Fruit fly (Drosophila melanogaster) whole organism, embryonic: ENCODE data around the gene Cpr67Fa2.
A peak's percentile ranks its signal among the peaks of the same experiment; 100 is the strongest.

ENCODE experiments used
- ATbp ChIP-seq: fragments of 200-800 bp; sonication (Bioruptor generic); optimal IDR thresholded peaks from 2 replicates; lab custom pipeline; 2017; ENCODE audit warnings: missing biosample characterization, mild to moderate bottlenecking, missing genetic modification characterization, missing genetic modification reagents
- CG10543 ChIP-seq: fragments of 200-800 bp; sonication (Bioruptor generic); optimal IDR thresholded peaks from 3 replicates; lab custom pipeline; 2017; ENCODE audit warnings: missing biosample characterization, mild to moderate bottlenecking, missing genetic modification characterization, moderate library complexity
- CG13123 ChIP-seq: fragments of 200-800 bp; sonication (Bioruptor generic); optimal IDR thresholded peaks from 2 replicates; lab custom pipeline; 2016; ENCODE audit warnings: missing biosample characterization, missing genetic modification characterization
- CG13894 ChIP-seq: fragments of 200-800 bp; sonication (Bioruptor generic); optimal IDR thresholded peaks from 3 replicates; lab custom pipeline; 2018; ENCODE audit warnings: missing biosample characterization, mild to moderate bottlenecking, missing genetic modification characterization, moderate library complexity
- CG15514 ChIP-seq: fragments of 200-800 bp; sonication (Bioruptor generic); optimal IDR thresholded peaks from 3 replicates; lab custom pipeline; 2017; ENCODE audit warnings: missing biosample characterization, missing genetic modification characterization, mild to moderate bottlenecking, moderate library complexity, missing genetic modification reagents
- CG15696 ChIP-seq: fragments of 200-800 bp; sonication (Bioruptor generic); optimal IDR thresholded peaks from 2 replicates; lab custom pipeline; 2019; ENCODE audit warnings: missing biosample characterization, mild to moderate bottlenecking, missing genetic modification characterization, moderate library complexity
- CG17612 ChIP-seq: fragments of 200-800 bp; sonication (Bioruptor generic); IDR thresholded peaks from 2 replicates; pipeline ENCODE4 v1.3.6; 2022; ENCODE audit warnings: missing biosample characterization, missing genetic modification characterization
- CG2199 ChIP-seq: fragments of 200-800 bp; sonication (Bioruptor generic); IDR thresholded peaks from 3 replicates; pipeline ENCODE4 v1.3.6; 2022; ENCODE audit warnings: missing biosample characterization, missing genetic modification characterization
- CG2202 ChIP-seq: fragments of 200-800 bp; sonication (Bioruptor generic); optimal IDR thresholded peaks from 2 replicates; lab custom pipeline; 2018; ENCODE audit warnings: missing biosample characterization, mild to moderate bottlenecking, missing genetic modification characterization
- CG32532 ChIP-seq: fragments of 200-800 bp; sonication (Bioruptor generic); IDR thresholded peaks from 2 replicates; pipeline ENCODE4 v1.3.6; 2022; ENCODE audit warnings: missing biosample characterization, missing genetic modification characterization
- CG32767 ChIP-seq: fragments of 200-800 bp; sonication (Bioruptor generic); IDR thresholded peaks from 2 replicates; pipeline ENCODE4 v1.3.6; 2022; ENCODE audit warnings: missing biosample characterization, missing genetic modification characterization
- CG32772 ChIP-seq: fragments of 200-800 bp; sonication (Bioruptor generic); IDR thresholded peaks from 2 replicates; pipeline ENCODE4 v1.3.6; 2022; ENCODE audit warnings: missing biosample characterization, missing genetic modification characterization
- CG4328 ChIP-seq: fragments of 200-800 bp; sonication (Bioruptor generic); optimal IDR thresholded peaks from 3 replicates; lab custom pipeline; 2017; ENCODE audit warnings: missing biosample characterization, missing genetic modification reagents, missing genetic modification characterization
- CG6683 ChIP-seq: fragments of 200-800 bp; sonication (Bioruptor generic); optimal IDR thresholded peaks from 2 replicates; lab custom pipeline; 2017; ENCODE audit warnings: missing biosample characterization, mild to moderate bottlenecking, missing genetic modification characterization, missing genetic modification reagents
- CG7357 ChIP-seq: fragments of 200-800 bp; sonication (Bioruptor generic); IDR thresholded peaks from 3 replicates; pipeline ENCODE4 v1.3.6; 2022; ENCODE audit warnings: missing biosample characterization, missing genetic modification characterization
- CG7963 ChIP-seq: fragments of 200-800 bp; sonication (Bioruptor generic); IDR thresholded peaks from 3 replicates; pipeline ENCODE4 v1.3.6; 2022; ENCODE audit warnings: missing biosample characterization, missing genetic modification characterization; ENCODE audit not compliant: partially characterized antibody
- Dp ChIP-seq: fragments of 200-800 bp; sonication (Bioruptor generic); optimal IDR thresholded peaks from 2 replicates; lab custom pipeline; 2018; ENCODE audit warnings: missing biosample characterization, mild to moderate bottlenecking, missing genetic modification characterization, moderate library complexity
- H15 ChIP-seq: fragments of 200-800 bp; sonication (Bioruptor generic); IDR thresholded peaks from 3 replicates; pipeline ENCODE4 v1.3.6; 2022; ENCODE audit warnings: missing biosample characterization, missing genetic modification characterization
- HHEX ChIP-seq: fragments of 200-800 bp; sonication (Bioruptor generic); optimal IDR thresholded peaks from 3 replicates; lab custom pipeline; 2017; ENCODE audit warnings: missing biosample characterization, mild to moderate bottlenecking, missing genetic modification characterization, missing genetic modification reagents
- HmgZ ChIP-seq: fragments of 200-800 bp; sonication (Bioruptor generic); optimal IDR thresholded peaks from 2 replicates; lab custom pipeline; 2018; ENCODE audit warnings: missing biosample characterization, mild to moderate bottlenecking, missing genetic modification characterization
- Hsf ChIP-seq: fragments of 200-800 bp; sonication (Bioruptor generic); optimal IDR thresholded peaks from 3 replicates; lab custom pipeline; 2016; ENCODE audit warnings: missing biosample characterization, missing genetic modification characterization
- Lim3 ChIP-seq: fragments of 200-800 bp; sonication (Bioruptor generic); IDR thresholded peaks from 2 replicates; pipeline ENCODE4 v1.3.6; 2022; ENCODE audit warnings: missing biosample characterization, missing genetic modification characterization
- MBD-R2 ChIP-seq: fragments of 200-800 bp; sonication (Bioruptor generic); IDR thresholded peaks from 2 replicates; pipeline ENCODE4 v1.3.6; 2022; ENCODE audit warnings: missing biosample characterization, missing genetic modification characterization
- Oli ChIP-seq: fragments of 200-800 bp; sonication (Bioruptor generic); optimal IDR thresholded peaks from 2 replicates; lab custom pipeline; 2018; ENCODE audit warnings: missing biosample characterization, mild to moderate bottlenecking, missing genetic modification characterization, moderate library complexity
- Poxn ChIP-seq: fragments of 200-800 bp; sonication (Bioruptor generic); IDR thresholded peaks from 2 replicates; pipeline ENCODE4 v1.3.6; 2022; ENCODE audit warnings: missing biosample characterization, missing genetic modification characterization
- Rfx ChIP-seq: fragments of 200-800 bp; sonication (Bioruptor generic); IDR thresholded peaks from 2 replicates; pipeline ENCODE4 v1.3.6; 2022; ENCODE audit warnings: missing biosample characterization, missing genetic modification characterization
- Sox100B ChIP-seq: fragments of 200-800 bp; sonication (Bioruptor generic); optimal IDR thresholded peaks from 3 replicates; lab custom pipeline; 2018; ENCODE audit warnings: missing biosample characterization, mild to moderate bottlenecking, missing genetic modification characterization
- bcd ChIP-seq: fragments of 200-800 bp; sonication (Bioruptor generic); optimal IDR thresholded peaks from 2 replicates; lab custom pipeline; 2017; ENCODE audit warnings: missing biosample characterization, mild to moderate bottlenecking, missing genetic modification characterization
- caup ChIP-seq: fragments of 200-800 bp; sonication (Bioruptor generic); optimal IDR thresholded peaks from 3 replicates; lab custom pipeline; 2017; ENCODE audit warnings: missing biosample characterization, mild to moderate bottlenecking, missing genetic modification characterization, moderate library complexity; ENCODE audit not compliant: severe bottlenecking
- crc ChIP-seq: fragments of 200-800 bp; sonication (Bioruptor generic); optimal IDR thresholded peaks from 2 replicates; lab custom pipeline; 2016; ENCODE audit warnings: missing biosample characterization, missing genetic modification characterization
- dimm ChIP-seq: fragments of 200-800 bp; sonication (Bioruptor generic); IDR thresholded peaks from 2 replicates; pipeline ENCODE4 v1.3.6; 2022; ENCODE audit warnings: missing biosample characterization, missing genetic modification characterization
- disco-r ChIP-seq: fragments of 200-800 bp; sonication (Bioruptor generic); optimal IDR thresholded peaks from 2 replicates; lab custom pipeline; 2016; ENCODE audit warnings: missing biosample characterization, missing genetic modification characterization
- eyg ChIP-seq: fragments of 200-800 bp; sonication (Bioruptor generic); optimal IDR thresholded peaks from 3 replicates; lab custom pipeline; 2016; ENCODE audit warnings: missing biosample characterization, missing genetic modification characterization
- fru ChIP-seq: fragments of >200 bp; optimal IDR thresholded peaks from 2 replicates; lab custom pipeline; 2017
- gcm ChIP-seq: fragments of 200-800 bp; sonication (Bioruptor generic); optimal IDR thresholded peaks from 2 replicates; lab custom pipeline; 2019; ENCODE audit warnings: missing biosample characterization, mild to moderate bottlenecking, missing genetic modification characterization, moderate library complexity
- grau ChIP-seq: fragments of 200-800 bp; optimal IDR thresholded peaks from 3 replicates; lab custom pipeline; 2019; ENCODE audit warnings: missing biosample characterization, mild to moderate bottlenecking, missing genetic modification characterization, moderate library complexity
- grn ChIP-seq: fragments of 200-800 bp; sonication (Bioruptor generic); optimal IDR thresholded peaks from 3 replicates; lab custom pipeline; 2017; ENCODE audit warnings: missing biosample characterization, missing genetic modification characterization
- jigr1 ChIP-seq: fragments of 200-800 bp; sonication (Bioruptor generic); IDR thresholded peaks from 3 replicates; pipeline ENCODE4 v1.3.6; 2022; ENCODE audit warnings: missing biosample characterization, missing genetic modification characterization
- klu ChIP-seq: fragments of 200-800 bp; sonication (Bioruptor generic); IDR thresholded peaks from 2 replicates; pipeline ENCODE4 v1.3.6; 2022; ENCODE audit warnings: missing biosample characterization, missing genetic modification characterization
- lola ChIP-seq, 3 experiments: fragments of >200 bp in 2 of 3; fragments of 200-800 bp in 1 of 3; sonication (Bioruptor generic) in 1 of 3; optimal IDR thresholded peaks; 2 replicates each; lab custom pipeline; 2017 to 2019; ENCODE audit warnings: missing biosample characterization in 3 of 3, missing genetic modification characterization in 3 of 3, mild to moderate bottlenecking in 1 of 3, moderate library complexity in 1 of 3
- lov ChIP-seq, 2 experiments: fragments of 200-800 bp in 1 of 2; fragments of >200 bp in 1 of 2; sonication (Bioruptor generic) in 1 of 2; IDR thresholded peaks in 1 of 2; optimal IDR thresholded peaks in 1 of 2; 2 replicates in 1 of 2; 3 replicates in 1 of 2; pipeline versions ENCODE4 v1.3.6 to Lab custom; 2017 to 2022; ENCODE audit warnings: missing biosample characterization in 1 of 2, missing genetic modification characterization in 1 of 2
- luna ChIP-seq: fragments of 200-800 bp; sonication (Bioruptor generic); optimal IDR thresholded peaks from 2 replicates; lab custom pipeline; 2016; ENCODE audit warnings: missing biosample characterization, missing genetic modification characterization
- onecut ChIP-seq: fragments of 200-800 bp; sonication (Bioruptor generic); IDR thresholded peaks from 2 replicates; pipeline ENCODE4 v1.3.6; 2022; ENCODE audit warnings: missing biosample characterization, missing genetic modification characterization
- psq ChIP-seq: fragments of 200-800 bp; sonication (Bioruptor generic); optimal IDR thresholded peaks from 2 replicates; lab custom pipeline; 2017; ENCODE audit warnings: missing biosample characterization, missing genetic modification characterization
- rib ChIP-seq: fragments of 200-800 bp; sonication (Bioruptor generic); IDR thresholded peaks from 2 replicates; pipeline ENCODE4 v1.3.6; 2022; ENCODE audit warnings: missing biosample characterization, missing genetic modification characterization
- so ChIP-seq: fragments of 200-800 bp; sonication (Bioruptor generic); IDR thresholded peaks from 3 replicates; pipeline ENCODE4 v1.3.6; 2022; ENCODE audit warnings: missing biosample characterization, missing genetic modification characterization
- stc ChIP-seq: fragments of 200-800 bp; sonication (Bioruptor generic); IDR thresholded peaks from 2 replicates; pipeline ENCODE4 v1.3.6; 2022; ENCODE audit warnings: missing biosample characterization, missing genetic modification characterization
- tio ChIP-seq: fragments of 200-800 bp; sonication (Bioruptor generic); optimal IDR thresholded peaks from 2 replicates; lab custom pipeline; 2017; ENCODE audit warnings: missing biosample characterization, missing genetic modification characterization, inconsistent platforms
- tna ChIP-seq: fragments of 200-800 bp; sonication (Bioruptor generic); IDR thresholded peaks from 2 replicates; pipeline ENCODE4 v1.3.6; 2022; ENCODE audit warnings: missing biosample characterization, missing genetic modification characterization; ENCODE audit not compliant: partially characterized antibody
- wor ChIP-seq: fragments of 200-800 bp; sonication (Bioruptor generic); IDR thresholded peaks from 2 replicates; pipeline ENCODE4 v1.3.6; 2022; ENCODE audit warnings: missing biosample characterization, missing genetic modification characterization

Cpr67Fa2 gene

DNA sequence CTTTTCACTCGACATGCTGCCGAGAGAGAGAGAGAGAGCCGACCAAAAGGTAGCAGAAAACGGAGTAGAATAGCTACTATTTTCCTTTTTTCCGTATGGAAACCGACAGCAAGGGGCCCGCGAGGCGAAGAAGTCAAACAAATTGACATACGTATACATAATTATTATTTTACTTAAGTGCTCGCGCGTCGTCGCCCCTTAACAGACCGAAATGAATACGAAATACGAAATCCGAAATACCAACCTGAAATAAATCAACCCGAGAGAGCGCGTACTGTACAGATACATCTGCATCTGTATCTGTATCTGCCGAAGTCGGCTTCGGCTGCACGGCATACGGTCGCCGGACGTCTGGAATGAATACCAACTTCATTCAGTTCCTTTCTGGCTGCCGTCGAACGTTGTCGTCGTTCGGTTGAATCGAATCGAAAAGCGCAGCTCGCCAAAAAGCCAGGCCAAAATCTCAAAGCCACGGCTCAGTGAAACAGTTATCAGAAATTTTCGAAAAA lies 33.9 kb upstream of the Cpr67Fa2 start (continued):
- TF ChIP-seq H15 (GFP tag; lab: Robert Waterston, UW) (no peak), onecut (GFP tag; lab: Robert Waterston, UW) (peak; percentile 49; the same call in 1 of the 2 replicates), CG6683 (no peak), tna (GFP tag; lab: Robert Waterston, UW) (peak; percentile 82), Rfx (GFP tag; lab: Robert Waterston, UW) (peak; percentile 63; the same call in 1 of the 2 replicates), disco-r (no peak), stc (GFP tag; lab: Robert Waterston, UW) (0 out of 2 replicates have a peak, but pooled peaks have one; percentile 38), CG32772 (0 out of 2 replicates have a peak, but pooled peaks have one; percentile 14), gcm (no peak), CG7357 (GFP tag; lab: Robert Waterston, UW) (no peak), crc (GFP tag; lab: Kevin White, UChicago) (no peak), CG13894 (tag; lab: Kevin White, UChicago) (peak; percentile 83), HmgZ (tag; lab: Kevin White, UChicago) (peak; percentile 84), eyg (GFP tag; lab: Kevin White, UChicago) (no peak), CG10543 (GFP tag; lab: Kevin White, UChicago) (peak; percentile 78), CG4328 (peak; percentile 20), MBD-R2 (GFP tag; lab: Robert Waterston, UW) (peak; percentile 27; the same call in 1 of the 2 replicates), klu (GFP tag; lab: Robert Waterston, UW) (no peak), Dp (no peak), tio (no peak), CG32767 (peak; percentile 81), dimm (no peak), Sox100B (GFP tag; lab: Kevin White, UChicago) (no peak), Hsf (GFP tag; lab: Kevin White, UChicago) (no peak), Oli (tag; lab: Kevin White, UChicago) (no peak), rib (GFP tag; lab: Robert Waterston, UW) (peak; percentile 79), CG15696 (no peak), CG2199 (GFP tag; lab: Robert Waterston, UW) (peak; percentile 95; the same call in 2 of the 3 replicates), CG7963 (GFP tag; lab: Robert Waterston, UW) (peak; percentile 28; the same call in 1 of the 3 replicates), wor (GFP tag; lab: Robert Waterston, UW) (no peak), Lim3 (GFP tag; lab: Robert Waterston, UW) (no peak), grau (peak; percentile 54), HHEX (GFP tag; lab: Kevin White, UChicago) (peak; percentile 21), fru (lab: Kevin White, UChicago) (no peak), CG17612 (GFP tag; lab: Robert Waterston, UW) (no peak), CG2202 (tag; lab: Kevin White, UChicago) (no peak), CG15514 (GFP tag; lab: Kevin White, UChicago) (peak; percentile 35), lola (GFP tag; optimal IDR thresholded peaks at IDR 0.05; lab: Kevin White, UChicago) (no peak), CG32532 (peak; percentile 55; the same call in 1 of the 2 replicates), CG13123 (GFP tag; lab: Kevin White, UChicago) (no peak), bcd (peak; percentile 39), Poxn (GFP tag; lab: Robert Waterston, UW) (no peak), psq (GFP tag; lab: Kevin White, UChicago) (peak; percentile 45), grn (GFP tag; lab: Kevin White, UChicago) (no peak), lov (optimal IDR thresholded peaks at IDR 0.05; lab: Kevin White, UChicago) (no peak), lov (GFP tag; IDR thresholded peaks at IDR 0.05; lab: Robert Waterston, UW) (peak; percentile 75; the same call in 2 of the 3 replicates), jigr1 (GFP tag; lab: Robert Waterston, UW) (no peak), so (GFP tag; lab: Robert Waterston, UW) (peak; percentile 85; the same call in 2 of the 3 replicates), luna (GFP tag; lab: Kevin White, UChicago) (no peak), ATbp (GFP tag; lab: Kevin White, UChicago) (peak; percentile 20), caup (GFP tag; lab: Kevin White, UChicago) (peak; percentile 67)
